Worm (Caenorhabditis elegans): ENCODE data around the gene vps-29.

ce11 chrIII:10101352-10101751 lies 11.5 kb downstream of the vps-29 start, which contains the start of gene kel-10:
- TF ChIP-seq hlh-6 (tag; optimal IDR thresholded peaks at IDR 0.05) (no peak), ama-1 (optimal IDR thresholded peaks at IDR 0.05) (no peak), ceh-6 (GFP tag; optimal IDR thresholded peaks at IDR 0.05) (no peak), hlh-13 (GFP tag; optimal IDR thresholded peaks at IDR 0.05) (no peak)

Data from whole organism, late embryonic.